Worm (Caenorhabditis elegans) whole organism, L1 larva: ENCODE results near the gene islo-1.

Experiments used
- C04F5.9 ChIP-seq: sonication (generic microtip); optimal IDR thresholded peaks from 2 replicates; lab custom pipeline; 2016; ENCODE audit warnings: missing genetic modification characterization, missing compliant biosample characterization
- C34B4.2 ChIP-seq: sonication (generic microtip); optimal IDR thresholded peaks from 2 replicates; lab custom pipeline; 2017; ENCODE audit warnings: mild to moderate bottlenecking, missing genetic modification characterization, missing compliant biosample characterization
- F16B12.6 ChIP-seq: fragments of 150-350 bp; optimal IDR thresholded peaks from 2 replicates; lab custom pipeline; 2014; ENCODE audit warnings: missing biosample characterization, missing genetic modification characterization
- Y116A8C.19 ChIP-seq: sonication (generic microtip); optimal IDR thresholded peaks from 2 replicates; lab custom pipeline; 2016; ENCODE audit warnings: missing compliant biosample characterization, missing genetic modification characterization, borderline replicate concordance
- aly-2 ChIP-seq: fragments of 150-350 bp; optimal IDR thresholded peaks from 2 replicates; lab custom pipeline; 2014; ENCODE audit warnings: missing biosample characterization, missing genetic modification characterization
- ama-1 ChIP-seq: fragments of 150-350 bp; optimal IDR thresholded peaks from 2 replicates; lab custom pipeline; 2014
- ceh-63 ChIP-seq: fragments of 200-800 bp; sonication (Bioruptor generic); optimal IDR thresholded peaks from 2 replicates; lab custom pipeline; 2018; ENCODE audit warnings: mild to moderate bottlenecking, missing genetic modification characterization, missing compliant biosample characterization
- ceh-82 ChIP-seq, 3 experiments: fragments of 150-350 bp in 1 of 3; sonication (generic microtip) in 2 of 3; optimal IDR thresholded peaks; 2 replicates each; lab custom pipeline; 2014 to 2017; ENCODE audit warnings: missing biosample characterization in 3 of 3, missing genetic modification characterization in 3 of 3
- dpl-1 ChIP-seq, 3 experiments: fragments of 150-350 bp in 2 of 3; sonication (generic microtip) in 1 of 3; optimal IDR thresholded peaks; 2 replicates each; lab custom pipeline; 2014 to 2017; ENCODE audit warnings: missing biosample characterization in 3 of 3, missing genetic modification characterization in 3 of 3, missing genetic modification reagents in 3 of 3
- dsc-1 ChIP-seq: sonication (generic microtip); optimal IDR thresholded peaks from 2 replicates; lab custom pipeline; 2016; ENCODE audit warnings: mild to moderate bottlenecking, missing genetic modification characterization, missing compliant biosample characterization
- elt-2 ChIP-seq: sonication (generic microtip); optimal IDR thresholded peaks from 2 replicates; lab custom pipeline; 2016; ENCODE audit warnings: missing genetic modification characterization, mild to moderate bottlenecking, inconsistent platforms, missing compliant biosample characterization, missing genetic modification reagents
- fkh-10 ChIP-seq: sonication (generic microtip); optimal IDR thresholded peaks from 2 replicates; lab custom pipeline; 2017; ENCODE audit warnings: missing biosample characterization, missing genetic modification reagents, missing genetic modification characterization
- fos-1 ChIP-seq: fragments of 150-350 bp; optimal IDR thresholded peaks from 2 replicates; lab custom pipeline; 2014; ENCODE audit warnings: missing biosample characterization, missing genetic modification characterization
- hlh-4 ChIP-seq: sonication (generic microtip); optimal IDR thresholded peaks from 2 replicates; lab custom pipeline; 2016; ENCODE audit warnings: mild to moderate bottlenecking, missing genetic modification characterization, missing compliant biosample characterization
- hpl-2 ChIP-seq: fragments of 150-350 bp; optimal IDR thresholded peaks from 2 replicates; lab custom pipeline; 2014; ENCODE audit warnings: missing biosample characterization, missing genetic modification reagents, missing genetic modification characterization
- jun-1 ChIP-seq: fragments of 150-350 bp; optimal IDR thresholded peaks from 2 replicates; lab custom pipeline; 2014; ENCODE audit warnings: missing biosample characterization, missing genetic modification reagents, missing genetic modification characterization
- lin-13 ChIP-seq: fragments of 150-350 bp; optimal IDR thresholded peaks from 2 replicates; lab custom pipeline; 2014; ENCODE audit warnings: missing biosample characterization, missing genetic modification reagents, missing genetic modification characterization
- lin-35 ChIP-seq, 2 experiments: fragments of 150-350 bp; optimal IDR thresholded peaks; 2 replicates each; lab custom pipeline; 2014; ENCODE audit warnings: missing biosample characterization in 2 of 2, missing genetic modification characterization in 2 of 2, missing genetic modification reagents in 2 of 2
- lsy-2 ChIP-seq, 2 experiments: fragments of 150-350 bp; optimal IDR thresholded peaks; 2 replicates each; lab custom pipeline; 2014; ENCODE audit warnings: missing biosample characterization in 2 of 2, missing genetic modification characterization in 2 of 2
- nhr-19 ChIP-seq: fragments of 200-800 bp; sonication (Bioruptor generic); conservative IDR thresholded peaks from 2 replicates; pipeline ENCODE4 v1.3.6; 2022; ENCODE audit warnings: missing genetic modification characterization, missing compliant biosample characterization
- nhr-20 ChIP-seq: sonication (generic microtip); optimal IDR thresholded peaks from 2 replicates; lab custom pipeline; 2016; ENCODE audit warnings: mild to moderate bottlenecking, missing genetic modification characterization, missing compliant biosample characterization
- nhr-237 ChIP-seq: fragments of 150-350 bp; optimal IDR thresholded peaks from 2 replicates; lab custom pipeline; 2014; ENCODE audit warnings: missing biosample characterization, missing genetic modification characterization
- nhr-47 ChIP-seq: sonication (generic microtip); optimal IDR thresholded peaks from 2 replicates; lab custom pipeline; 2016; ENCODE audit warnings: mild to moderate bottlenecking, missing genetic modification characterization, moderate library complexity, missing compliant biosample characterization
- nhr-71 ChIP-seq: sonication (generic microtip); optimal IDR thresholded peaks from 2 replicates; lab custom pipeline; 2016; ENCODE audit warnings: mild to moderate bottlenecking, missing genetic modification characterization, moderate library complexity, missing compliant biosample characterization
- nhr-76 ChIP-seq: sonication (generic microtip); optimal IDR thresholded peaks from 2 replicates; lab custom pipeline; 2017; ENCODE audit warnings: missing biosample characterization, missing genetic modification characterization
- nhr-77 ChIP-seq: fragments of 150-350 bp; optimal IDR thresholded peaks from 2 replicates; lab custom pipeline; 2014; ENCODE audit warnings: missing biosample characterization, missing genetic modification characterization
- nhr-84 ChIP-seq: sonication (generic microtip); optimal IDR thresholded peaks from 2 replicates; lab custom pipeline; 2017; ENCODE audit warnings: missing biosample characterization, missing genetic modification characterization
- nhr-85 ChIP-seq: sonication (generic microtip); peaks from one replicate; lab custom pipeline; 2016; ENCODE audit warnings: missing genetic modification characterization, inconsistent platforms, missing compliant biosample characterization
- pag-3 ChIP-seq: sonication (generic microtip); optimal IDR thresholded peaks from 2 replicates; lab custom pipeline; 2017; ENCODE audit warnings: missing genetic modification characterization, mild to moderate bottlenecking, missing compliant biosample characterization, antibody characterized with exemption, borderline replicate concordance; ENCODE audit not compliant: insufficient read depth
- pax-3 ChIP-seq: fragments of 200-800 bp; sonication (Bioruptor generic); optimal IDR thresholded peaks from 2 replicates; lab custom pipeline; 2018; ENCODE audit warnings: mild to moderate bottlenecking, missing genetic modification characterization, moderate library complexity, missing compliant biosample characterization
- snu-23 ChIP-seq: sonication (generic microtip); optimal IDR thresholded peaks from 2 replicates; lab custom pipeline; 2016; ENCODE audit warnings: missing genetic modification characterization, missing compliant biosample characterization
- sptf-1 ChIP-seq: fragments of 150-350 bp; optimal IDR thresholded peaks from 2 replicates; lab custom pipeline; 2014; ENCODE audit warnings: missing biosample characterization, missing genetic modification characterization
- tlp-1 ChIP-seq: fragments of 150-350 bp; optimal IDR thresholded peaks from 2 replicates; lab custom pipeline; 2014; ENCODE audit warnings: missing biosample characterization, missing genetic modification characterization
- unc-130 ChIP-seq: fragments of 150-350 bp; optimal IDR thresholded peaks from 2 replicates; lab custom pipeline; 2017; ENCODE audit warnings: missing biosample characterization, missing genetic modification characterization, inconsistent platforms
- unc-30 ChIP-seq: sonication (generic microtip); optimal IDR thresholded peaks from 2 replicates; lab custom pipeline; 2017; ENCODE audit warnings: missing biosample characterization, missing genetic modification characterization
- unc-62 ChIP-seq: fragments of 150-350 bp; optimal IDR thresholded peaks from 2 replicates; lab custom pipeline; 2014; ENCODE audit warnings: missing biosample characterization, missing genetic modification reagents, missing genetic modification characterization
- xbp-1 ChIP-seq: sonication (generic microtip); optimal IDR thresholded peaks from 2 replicates; lab custom pipeline; 2016; ENCODE audit warnings: missing genetic modification characterization, missing compliant biosample characterization
- zip-4 ChIP-seq: fragments of 200-800 bp; sonication (Bioruptor generic); optimal IDR thresholded peaks from 2 replicates; lab custom pipeline; 2018; ENCODE audit warnings: mild to moderate bottlenecking, missing genetic modification characterization, moderate library complexity, missing compliant biosample characterization
- ztf-11 ChIP-seq, 2 experiments: sonication (generic microtip); optimal IDR thresholded peaks; 2 replicates each; lab custom pipeline; 2016 to 2017; ENCODE audit warnings: missing genetic modification characterization in 2 of 2, missing biosample characterization in 1 of 2, missing compliant biosample characterization in 1 of 2
- ztf-4 ChIP-seq: fragments of 150-350 bp; optimal IDR thresholded peaks from 2 replicates; lab custom pipeline; 2014; ENCODE audit warnings: missing biosample characterization, missing genetic modification characterization

Gene islo-1

DNA sequence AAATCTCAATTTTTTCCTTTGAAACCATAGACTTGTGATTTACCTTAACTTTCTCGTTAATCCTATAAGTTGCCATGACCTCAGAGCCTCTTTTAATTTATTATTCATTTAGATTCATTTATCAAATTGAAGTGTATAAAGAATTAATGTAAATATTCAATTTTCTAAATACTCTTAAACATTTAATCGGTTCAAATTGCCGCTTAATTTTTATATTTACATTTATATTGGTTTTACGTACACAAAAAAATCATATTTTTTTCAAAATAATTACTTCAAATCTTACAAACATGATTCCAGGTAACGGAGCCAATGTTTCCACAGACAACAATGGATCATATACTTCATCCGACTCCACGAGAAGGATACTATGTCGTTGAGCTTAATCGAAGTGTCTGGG is 12.3 kb downstream of the islo-1 start, which contains the start of gene pmk-1:
Gene pmk-1, plus strand, starts transcription at position 301 of the 400 bp plus-strand sequence.
- TF ChIP-seq lin-35 (GFP tag; optimal IDR thresholded peaks at IDR 0.05; lab: Kevin White, UChicago) (no peak), unc-30 (tag; lab: Kevin White, UChicago) (no peak), ceh-82 (tag; optimal IDR thresholded peaks at IDR 0.05; lab: Kevin White, UChicago) (no peak), dpl-1 (GFP tag; optimal IDR thresholded peaks at IDR 0.05; lab: Kevin White, UChicago) (no peak), sptf-1 (tag; lab: Kevin White, UChicago) (no peak), unc-130 (tag; lab: Kevin White, UChicago) (no peak), snu-23 (GFP tag; lab: Kevin White, UChicago) (no peak), tlp-1 (tag; lab: Kevin White, UChicago) (no peak), Y116A8C.19 (no peak), lin-13 (no peak), F16B12.6 (tag; lab: Kevin White, UChicago) (no peak), nhr-77 (tag; lab: Kevin White, UChicago) (no peak), pag-3 (no peak), ceh-63 (GFP tag; lab: Kevin White, UChicago) (no peak), nhr-85 (tag; lab: Kevin White, UChicago) (no peak), xbp-1 (tag; lab: Kevin White, UChicago) (no peak), nhr-84 (no peak), elt-2 (tag; lab: Kevin White, UChicago) (no peak), nhr-76 (tag; lab: Kevin White, UChicago) (no peak)

- TF ChIP-seq nhr-19 (peak; percentile 10; the same call in 1 of the 2 replicates), nhr-20 (tag; lab: Kevin White, UChicago) (peak; percentile 24), hpl-2 (GFP tag; lab: Kevin White, UChicago) (no peak), nhr-71 (tag; lab: Kevin White, UChicago) (peak; percentile 32), nhr-47 (no peak), hlh-4 (tag; lab: Kevin White, UChicago) (no peak), lsy-2 (tag; optimal IDR thresholded peaks at IDR 0.05; lab: Kevin White, UChicago) (peak in 1 of 2 experiments; percentile 3), dsc-1 (tag; lab: Kevin White, UChicago) (peak; percentile 18), snu-23 (GFP tag; lab: Kevin White, UChicago) (no peak), lin-35 (GFP tag; optimal IDR thresholded peaks at IDR 0.05; lab: Kevin White, UChicago) (peak in 1 of 2 experiments; percentile 35), ztf-4 (tag; lab: Kevin White, UChicago) (no peak), elt-2 (tag; lab: Kevin White, UChicago) (peak; percentile 83), nhr-76 (tag; lab: Kevin White, UChicago) (no peak), jun-1 (tag; lab: Kevin White, UChicago) (peak; percentile 24)
Measured at ce11 chrIV:8151721-8152120, 15.5 kb downstream of the islo-1 start.

- TF ChIP-seq zip-4 (no peak), fos-1 (no peak), C34B4.2 (tag; lab: Kevin White, UChicago) (no peak), C04F5.9 (no peak), aly-2 (no peak), hpl-2 (GFP tag; lab: Kevin White, UChicago) (no peak), pax-3 (no peak), nhr-237 (tag; lab: Kevin White, UChicago) (no peak), ama-1 (lab: Kevin White, UChicago) (no peak), dpl-1 (GFP tag; optimal IDR thresholded peaks at IDR 0.05; lab: Kevin White, UChicago) (no peak), lin-35 (GFP tag; optimal IDR thresholded peaks at IDR 0.05; lab: Kevin White, UChicago) (no peak), pag-3 (no peak), nhr-19 (no peak), fkh-10 (GFP tag; lab: Kevin White, UChicago) (no peak), sptf-1 (tag; lab: Kevin White, UChicago) (no peak), unc-62 (no peak), ztf-11 (tag; optimal IDR thresholded peaks at IDR 0.05; lab: Kevin White, UChicago) (no peak)
Measured at ce11 chrIV:8152145-8152544, 16.0 kb downstream of the islo-1 start, which contains the start of gene faah-2. Gene faah-2, plus strand, starts transcription at chrIV:8152445.
